Worm (Caenorhabditis elegans) whole organism, mixed stage, embryonic: ENCODE results near the gene F29A7.4.

Source experiments
- bed-3 ChIP-seq: fragments of 200-800 bp; sonication (Bioruptor generic); optimal IDR thresholded peaks from 3 replicates; lab custom pipeline; 2018; ENCODE audit warnings: mild to moderate bottlenecking, missing genetic modification characterization, moderate library complexity, missing compliant biosample characterization
- blmp-1 ChIP-seq: fragments of 150-350 bp; optimal IDR thresholded peaks from 2 replicates; lab custom pipeline; 2014; ENCODE audit warnings: missing biosample characterization, missing genetic modification characterization
- ceh-39 ChIP-seq: fragments of 150-350 bp; optimal IDR thresholded peaks from 2 replicates; lab custom pipeline; 2014; ENCODE audit warnings: missing biosample characterization, missing genetic modification characterization
- ceh-43 ChIP-seq: fragments of 200-800 bp; sonication (Bioruptor generic); optimal IDR thresholded peaks from 2 replicates; lab custom pipeline; 2018; ENCODE audit warnings: mild to moderate bottlenecking, missing genetic modification characterization, moderate library complexity, missing compliant biosample characterization
- ceh-83 ChIP-seq: fragments of 200-800 bp; sonication (Bioruptor generic); optimal IDR thresholded peaks from 2 replicates; lab custom pipeline; 2018; ENCODE audit warnings: mild to moderate bottlenecking, missing genetic modification characterization, missing compliant biosample characterization
- ces-1 ChIP-seq: fragments of 150-350 bp; optimal IDR thresholded peaks from 2 replicates; lab custom pipeline; 2014; ENCODE audit warnings: missing biosample characterization, missing genetic modification reagents, missing genetic modification characterization
- cnd-1 ChIP-seq: fragments of 200-800 bp; sonication (Bioruptor generic); optimal IDR thresholded peaks from 2 replicates; lab custom pipeline; 2018; ENCODE audit warnings: mild to moderate bottlenecking, missing genetic modification characterization, missing compliant biosample characterization
- drap-1 ChIP-seq: fragments of 200-800 bp; sonication (Bioruptor generic); optimal IDR thresholded peaks from 3 replicates; lab custom pipeline; 2018; ENCODE audit warnings: mild to moderate bottlenecking, missing genetic modification characterization, missing compliant biosample characterization
- elt-1 ChIP-seq: sonication (generic microtip); optimal IDR thresholded peaks from 2 replicates; lab custom pipeline; 2017; ENCODE audit warnings: missing genetic modification characterization, mild to moderate bottlenecking, missing compliant biosample characterization, antibody characterized with exemption, moderate library complexity, borderline replicate concordance; ENCODE audit not compliant: insufficient read depth
- elt-3 ChIP-seq: fragments of 150-350 bp; optimal IDR thresholded peaks from 2 replicates; lab custom pipeline; 2014; ENCODE audit warnings: missing biosample characterization, missing genetic modification characterization
- flh-1 ChIP-seq: fragments of 200-800 bp; sonication (Bioruptor generic); optimal IDR thresholded peaks from 2 replicates; lab custom pipeline; 2018; ENCODE audit warnings: mild to moderate bottlenecking, missing genetic modification characterization, moderate library complexity, missing compliant biosample characterization
- ham-2 ChIP-seq: fragments of 200-800 bp; sonication (Bioruptor generic); optimal IDR thresholded peaks from 2 replicates; lab custom pipeline; 2018; ENCODE audit warnings: mild to moderate bottlenecking, missing genetic modification characterization, missing compliant biosample characterization
- hlh-1 ChIP-seq: fragments of 150-350 bp; optimal IDR thresholded peaks from 2 replicates; lab custom pipeline; 2014; ENCODE audit warnings: missing biosample characterization, missing genetic modification reagents, missing genetic modification characterization
- lin-13 ChIP-seq: fragments of 150-350 bp; optimal IDR thresholded peaks from 2 replicates; lab custom pipeline; 2014; ENCODE audit warnings: missing biosample characterization, missing genetic modification characterization
- lsy-2 ChIP-seq: fragments of 150-350 bp; optimal IDR thresholded peaks from 2 replicates; lab custom pipeline; 2014; ENCODE audit warnings: missing biosample characterization, missing genetic modification characterization
- mab-5 ChIP-seq: fragments of 150-350 bp; optimal IDR thresholded peaks from 2 replicates; lab custom pipeline; 2014; ENCODE audit warnings: missing biosample characterization, missing genetic modification characterization
- mep-1 ChIP-seq: fragments of 150-350 bp; optimal IDR thresholded peaks from 2 replicates; lab custom pipeline; 2017; ENCODE audit warnings: missing biosample characterization, missing genetic modification reagents, missing genetic modification characterization, inconsistent platforms
- mls-2 ChIP-seq: sonication (generic microtip); optimal IDR thresholded peaks from 2 replicates; lab custom pipeline; 2016; ENCODE audit warnings: mild to moderate bottlenecking, missing genetic modification characterization, moderate library complexity, missing compliant biosample characterization
- nhr-12 ChIP-seq: fragments of 150-350 bp; optimal IDR thresholded peaks from 2 replicates; lab custom pipeline; 2014; ENCODE audit warnings: missing biosample characterization, missing genetic modification characterization
- nhr-2 ChIP-seq: fragments of 150-350 bp; optimal IDR thresholded peaks from 2 replicates; lab custom pipeline; 2014; ENCODE audit warnings: missing biosample characterization, missing genetic modification characterization
- nhr-28 ChIP-seq: fragments of 150-350 bp; optimal IDR thresholded peaks from 2 replicates; lab custom pipeline; 2014; ENCODE audit warnings: missing biosample characterization, missing genetic modification characterization
- nhr-76 ChIP-seq: sonication (generic microtip); optimal IDR thresholded peaks from 2 replicates; lab custom pipeline; 2017; ENCODE audit warnings: missing biosample characterization, missing genetic modification characterization
- pha-4 ChIP-seq: fragments of 150-350 bp; optimal IDR thresholded peaks from 2 replicates; lab custom pipeline; 2018; ENCODE audit warnings: missing biosample characterization, missing genetic modification reagents, missing genetic modification characterization
- sem-2 ChIP-seq: fragments of 200-800 bp; sonication (Bioruptor generic); optimal IDR thresholded peaks from 2 replicates; lab custom pipeline; 2018; ENCODE audit warnings: mild to moderate bottlenecking, missing genetic modification characterization, missing compliant biosample characterization
- sptf-1 ChIP-seq: sonication (generic microtip); optimal IDR thresholded peaks from 2 replicates; lab custom pipeline; 2017; ENCODE audit warnings: mild to moderate bottlenecking, missing genetic modification characterization, moderate library complexity, missing compliant biosample characterization
- tbx-8 ChIP-seq: fragments of 200-800 bp; sonication (Bioruptor generic); optimal IDR thresholded peaks from 2 replicates; lab custom pipeline; 2018; ENCODE audit warnings: mild to moderate bottlenecking, missing genetic modification characterization, moderate library complexity, missing compliant biosample characterization
- unc-120 ChIP-seq: sonication (generic microtip); optimal IDR thresholded peaks from 2 replicates; lab custom pipeline; 2017; ENCODE audit warnings: missing genetic modification characterization, missing compliant biosample characterization; ENCODE audit not compliant: poor library complexity, severe bottlenecking
- unc-39 ChIP-seq: fragments of 150-350 bp; optimal IDR thresholded peaks from 2 replicates; lab custom pipeline; 2014; ENCODE audit warnings: missing biosample characterization, missing genetic modification characterization
- unc-62 ChIP-seq: fragments of 150-350 bp; optimal IDR thresholded peaks from 2 replicates; lab custom pipeline; 2014; ENCODE audit warnings: missing biosample characterization, missing genetic modification reagents, missing genetic modification characterization
- zip-8 ChIP-seq: fragments of 150-350 bp; optimal IDR thresholded peaks from 2 replicates; lab custom pipeline; 2014; ENCODE audit warnings: missing biosample characterization, missing genetic modification characterization
- ztf-11 ChIP-seq: fragments of 150-350 bp; optimal IDR thresholded peaks from 2 replicates; lab custom pipeline; 2014; ENCODE audit warnings: missing biosample characterization, missing genetic modification characterization

Gene F29A7.4

ce11 chrII:2764664-2765063 lies 14.9 kb downstream of the F29A7.4 start, which contains the start of gene fbxb-108:
TSS of gene fbxb-108 (plus strand) at chrII:2764964.
- TF ChIP-seq mls-2 (tag; lab: Kevin White, UChicago) (no peak), nhr-2 (tag; lab: Kevin White, UChicago) (no peak)

- TF ChIP-seq nhr-12 (tag; lab: Kevin White, UChicago) (no peak), ham-2 (GFP tag; lab: Kevin White, UChicago) (no peak), ceh-39 (no peak), unc-120 (no peak), zip-8 (tag; lab: Kevin White, UChicago) (no peak), pha-4 (tag; lab: Kevin White, UChicago) (no peak), unc-62 (GFP tag; lab: Kevin White, UChicago) (no peak), drap-1 (GFP tag; lab: Kevin White, UChicago) (no peak), nhr-2 (tag; lab: Kevin White, UChicago) (no peak), ceh-83 (GFP tag; lab: Kevin White, UChicago) (no peak), sptf-1 (tag; lab: Kevin White, UChicago) (no peak), sem-2 (GFP tag; lab: Kevin White, UChicago) (no peak), lsy-2 (no peak), elt-1 (tag; lab: Kevin White, UChicago) (no peak), mls-2 (tag; lab: Kevin White, UChicago) (no peak), elt-3 (tag; lab: Kevin White, UChicago) (no peak), tbx-8 (GFP tag; lab: Kevin White, UChicago) (no peak), nhr-28 (tag; lab: Kevin White, UChicago) (no peak), ceh-43 (GFP tag; lab: Kevin White, UChicago) (no peak), cnd-1 (tag; lab: Kevin White, UChicago) (no peak)
Measured at ce11 chrII:2766331-2766730, 16.5 kb downstream of the F29A7.4 start, which contains the start of gene F08D12.15. TSS of gene F08D12.15 (plus strand) at chrII:2766631.

ce11 chrII:2769021-2769420 lies 19.2 kb downstream of the F29A7.4 start, which contains the start of gene F08D12.7:
TSS of gene F08D12.7 (minus strand) at chrII:2769121.
- no peak for TF ChIP-seq unc-62 (GFP tag; lab: Kevin White, UChicago)
- TF ChIP-seq sptf-1 (tag; lab: Kevin White, UChicago): no peak
- no peak for TF ChIP-seq ztf-11 (tag; lab: Kevin White, UChicago)
- no peak for TF ChIP-seq bed-3
- peak; percentile 88 for TF ChIP-seq hlh-1 (tag; lab: Kevin White, UChicago)
- TF ChIP-seq nhr-76 (tag; lab: Kevin White, UChicago): no peak
- no peak for TF ChIP-seq lsy-2
- no peak for TF ChIP-seq ces-1 (GFP tag; lab: Kevin White, UChicago)
- no peak for TF ChIP-seq unc-39

- peak; percentile 59 for TF ChIP-seq cnd-1 (tag; lab: Kevin White, UChicago)
- TF ChIP-seq mls-2 (tag; lab: Kevin White, UChicago): no peak
- no peak for TF ChIP-seq sem-2 (GFP tag; lab: Kevin White, UChicago)
- TF ChIP-seq blmp-1 (tag; lab: Kevin White, UChicago): no peak
- TF ChIP-seq ceh-39: peak; percentile 38
- TF ChIP-seq lin-13 (tag; lab: Kevin White, UChicago): no peak
- TF ChIP-seq nhr-2 (tag; lab: Kevin White, UChicago): no peak
- no peak for TF ChIP-seq lsy-2
- no peak for TF ChIP-seq nhr-12 (tag; lab: Kevin White, UChicago)
Measured at ce11 chrII:2770788-2771187, 21.0 kb downstream of the F29A7.4 start, which contains the start of gene fbxb-105. TSS of gene fbxb-105 (minus strand) at chrII:2770888.

- TF ChIP-seq unc-120: no peak
- TF ChIP-seq flh-1 (GFP tag; lab: Kevin White, UChicago): no peak
- TF ChIP-seq ceh-39: peak; percentile 18
Measured at ce11 chrII:2772166-2772565, 22.4 kb downstream of the F29A7.4 start, which contains the start of gene sdz-10. TSS of gene sdz-10 (minus strand) at chrII:2772266.

- TF ChIP-seq ceh-39 (no peak), ceh-43 (GFP tag; lab: Kevin White, UChicago) (no peak), mls-2 (tag; lab: Kevin White, UChicago) (no peak), unc-39 (no peak), blmp-1 (tag; lab: Kevin White, UChicago) (no peak), mab-5 (tag; lab: Kevin White, UChicago) (no peak), drap-1 (GFP tag; lab: Kevin White, UChicago) (no peak), sptf-1 (tag; lab: Kevin White, UChicago) (no peak), lsy-2 (no peak), mep-1 (tag; lab: Kevin White, UChicago) (no peak), ces-1 (GFP tag; lab: Kevin White, UChicago) (no peak), ceh-83 (GFP tag; lab: Kevin White, UChicago) (no peak), nhr-76 (tag; lab: Kevin White, UChicago) (no peak)
Measured at ce11 chrII:2773534-2773933, 23.7 kb downstream of the F29A7.4 start, which contains the start of gene sdz-9. TSS of gene sdz-9 (minus strand) at chrII:2773634.
